Fruit fly (Drosophila melanogaster) whole organism, embryonic: ENCODE measurements around the gene cpb.

ENCODE experiments used
- Blimp-1 ChIP-seq: fragments of 200-800 bp; sonication (Bioruptor generic); optimal IDR thresholded peaks from 3 replicates; lab custom pipeline; 2018; ENCODE audit warnings: missing biosample characterization, missing genetic modification characterization, mild to moderate bottlenecking, moderate library complexity, missing genetic modification reagents
- CG10462 ChIP-seq: fragments of 200-800 bp; sonication (Bioruptor generic); optimal IDR thresholded peaks from 2 replicates; lab custom pipeline; 2016; ENCODE audit warnings: missing biosample characterization, missing genetic modification characterization
- CG11247 ChIP-seq: fragments of 200-800 bp; sonication (Bioruptor generic); IDR thresholded peaks from 2 replicates; pipeline ENCODE4 v1.3.6; 2022; ENCODE audit warnings: missing biosample characterization, missing genetic modification characterization
- CG12071 ChIP-seq: fragments of 200-800 bp; sonication (Bioruptor generic); optimal IDR thresholded peaks from 3 replicates; lab custom pipeline; 2018; ENCODE audit warnings: missing biosample characterization, mild to moderate bottlenecking, missing genetic modification characterization
- CG12299 ChIP-seq: fragments of 200-800 bp; sonication (Bioruptor generic); optimal IDR thresholded peaks from 2 replicates; lab custom pipeline; 2018; ENCODE audit warnings: missing biosample characterization, mild to moderate bottlenecking, missing genetic modification characterization
- CG12769 ChIP-seq: fragments of 200-800 bp; sonication (Bioruptor generic); optimal IDR thresholded peaks from 2 replicates; lab custom pipeline; 2019; ENCODE audit warnings: missing biosample characterization, mild to moderate bottlenecking, missing genetic modification characterization, moderate library complexity
- CG13123 ChIP-seq: fragments of 200-800 bp; sonication (Bioruptor generic); optimal IDR thresholded peaks from 2 replicates; lab custom pipeline; 2016; ENCODE audit warnings: missing biosample characterization, missing genetic modification characterization
- CG14441 ChIP-seq: fragments of 200-800 bp; sonication (Bioruptor generic); IDR thresholded peaks from 2 replicates; pipeline ENCODE4 v1.3.6; 2022; ENCODE audit warnings: missing biosample characterization, missing genetic modification characterization
- CG14710 ChIP-seq: fragments of 200-800 bp; sonication (Bioruptor generic); optimal IDR thresholded peaks from 3 replicates; lab custom pipeline; 2019; ENCODE audit warnings: missing biosample characterization, mild to moderate bottlenecking, missing genetic modification characterization, moderate library complexity
- CG15479 ChIP-seq: fragments of 200-800 bp; sonication (Bioruptor generic); optimal IDR thresholded peaks from 3 replicates; lab custom pipeline; 2019; ENCODE audit warnings: missing biosample characterization, mild to moderate bottlenecking, missing genetic modification characterization, moderate library complexity
- CG17186 ChIP-seq: fragments of 200-800 bp; sonication (Bioruptor generic); optimal IDR thresholded peaks from 3 replicates; lab custom pipeline; 2017; ENCODE audit warnings: missing biosample characterization, missing genetic modification reagents, missing genetic modification characterization
- CG18262 ChIP-seq: fragments of 200-800 bp; optimal IDR thresholded peaks from 3 replicates; lab custom pipeline; 2019; ENCODE audit warnings: missing biosample characterization, mild to moderate bottlenecking, missing genetic modification characterization, moderate library complexity
- CG1832 ChIP-seq: fragments of 200-800 bp; sonication (Bioruptor generic); optimal IDR thresholded peaks from 2 replicates; lab custom pipeline; 2017; ENCODE audit warnings: missing biosample characterization, mild to moderate bottlenecking, missing genetic modification characterization, inconsistent platforms
- CG2199 ChIP-seq: fragments of 200-800 bp; sonication (Bioruptor generic); IDR thresholded peaks from 3 replicates; pipeline ENCODE4 v1.3.6; 2022; ENCODE audit warnings: missing biosample characterization, missing genetic modification characterization
- CG3726 ChIP-seq: fragments of 200-800 bp; sonication (Bioruptor generic); IDR thresholded peaks from 3 replicates; pipeline ENCODE4, ENCODE4 v1.3.6; 2022; ENCODE audit warnings: missing biosample characterization, missing genetic modification characterization
- CG4820 ChIP-seq: fragments of 200-800 bp; sonication (Bioruptor generic); optimal IDR thresholded peaks from 3 replicates; lab custom pipeline; 2016; ENCODE audit warnings: missing biosample characterization, missing genetic modification characterization
- CG6254 ChIP-seq: fragments of 200-800 bp; sonication (Bioruptor generic); optimal IDR thresholded peaks from 3 replicates; lab custom pipeline; 2017; ENCODE audit warnings: mild to moderate bottlenecking, missing biosample characterization, missing genetic modification reagents, missing genetic modification characterization
- CG6689 ChIP-seq: fragments of 200-800 bp; sonication (Bioruptor generic); IDR thresholded peaks from 2 replicates; pipeline ENCODE4 v1.3.6; 2022; ENCODE audit warnings: missing biosample characterization, missing genetic modification characterization
- CG7786 ChIP-seq: fragments of 200-800 bp; sonication (Bioruptor generic); optimal IDR thresholded peaks from 2 replicates; lab custom pipeline; 2016; ENCODE audit warnings: missing biosample characterization, missing genetic modification characterization
- CG8290 ChIP-seq, 3 experiments: fragments of 200-800 bp; sonication (Bioruptor generic); optimal IDR thresholded peaks; 2 replicates each; lab custom pipeline; 2016 to 2019; ENCODE audit warnings: missing biosample characterization in 3 of 3, missing genetic modification characterization in 3 of 3, mild to moderate bottlenecking in 2 of 3, moderate library complexity in 1 of 3
- CG8924 ChIP-seq: fragments of 200-800 bp; optimal IDR thresholded peaks from 3 replicates; lab custom pipeline; 2019; ENCODE audit warnings: missing biosample characterization, mild to moderate bottlenecking, missing genetic modification characterization, moderate library complexity
- CG9817 ChIP-seq: fragments of 200-800 bp; sonication (Bioruptor generic); optimal IDR thresholded peaks from 2 replicates; lab custom pipeline; 2018; ENCODE audit warnings: missing biosample characterization, mild to moderate bottlenecking, missing genetic modification characterization, moderate library complexity
- ERR ChIP-seq: fragments of 200-800 bp; sonication (Bioruptor generic); optimal IDR thresholded peaks from 2 replicates; lab custom pipeline; 2016; ENCODE audit warnings: missing biosample characterization, missing genetic modification characterization
- Ets65A ChIP-seq: fragments of 200-800 bp; sonication (Bioruptor generic); peaks from one replicate; lab custom pipeline; 2016; ENCODE audit warnings: missing biosample characterization, missing genetic modification characterization
- Hr51 ChIP-seq, 2 experiments: fragments of 200-800 bp; sonication (Bioruptor generic); optimal IDR thresholded peaks; 2 replicates in 1 of 2; 3 replicates in 1 of 2; lab custom pipeline; 2016 to 2018; ENCODE audit warnings: missing biosample characterization in 2 of 2, missing genetic modification characterization in 2 of 2, mild to moderate bottlenecking in 1 of 2, moderate library complexity in 1 of 2
- Lim3 ChIP-seq: fragments of 200-800 bp; sonication (Bioruptor generic); IDR thresholded peaks from 2 replicates; pipeline ENCODE4 v1.3.6; 2022; ENCODE audit warnings: missing biosample characterization, missing genetic modification characterization
- NC2β ChIP-seq: fragments of 200-800 bp; sonication (Bioruptor generic); optimal IDR thresholded peaks from 2 replicates; lab custom pipeline; 2016; ENCODE audit warnings: missing biosample characterization, missing genetic modification characterization
- Nf-YA ChIP-seq: fragments of 200-800 bp; sonication (Bioruptor generic); IDR thresholded peaks from 2 replicates; pipeline ENCODE4 v1.3.6; 2022; ENCODE audit warnings: missing biosample characterization, missing genetic modification characterization
- Oli ChIP-seq: fragments of 200-800 bp; sonication (Bioruptor generic); optimal IDR thresholded peaks from 2 replicates; lab custom pipeline; 2018; ENCODE audit warnings: missing biosample characterization, mild to moderate bottlenecking, missing genetic modification characterization, moderate library complexity
- Side ChIP-seq: fragments of 200-800 bp; sonication (Bioruptor generic); optimal IDR thresholded peaks from 2 replicates; lab custom pipeline; 2016; ENCODE audit warnings: missing biosample characterization, missing genetic modification characterization
- Sry-δ ChIP-seq: fragments of 200-800 bp; sonication (Bioruptor generic); optimal IDR thresholded peaks from 2 replicates; lab custom pipeline; 2016; ENCODE audit warnings: missing biosample characterization, missing genetic modification characterization
- Stat92E ChIP-seq, 3 experiments: fragments of >200 bp in 2 of 3; fragments of 200-800 bp in 1 of 3; sonication (Bioruptor generic) in 1 of 3; optimal IDR thresholded peaks; 2 replicates each; lab custom pipeline; 2017 to 2019; ENCODE audit warnings: missing biosample characterization in 3 of 3, missing genetic modification characterization in 3 of 3, mild to moderate bottlenecking in 1 of 3, moderate library complexity in 1 of 3
- Xbp1 ChIP-seq: fragments of 200-800 bp; sonication (Bioruptor generic); optimal IDR thresholded peaks from 3 replicates; lab custom pipeline; 2016; ENCODE audit warnings: missing biosample characterization, mild to moderate bottlenecking, missing genetic modification characterization
- amos ChIP-seq: fragments of 200-800 bp; sonication (Bioruptor generic); IDR thresholded peaks from 2 replicates; pipeline ENCODE4 v1.3.6; 2022; ENCODE audit warnings: missing biosample characterization, missing genetic modification characterization; ENCODE audit not compliant: partially characterized antibody
- ase ChIP-seq: fragments of 200-800 bp; sonication (Bioruptor generic); IDR thresholded peaks from 3 replicates; pipeline ENCODE4 v1.3.6; 2022; ENCODE audit warnings: missing biosample characterization, missing genetic modification characterization
- croc ChIP-seq: fragments of 200-800 bp; sonication (Bioruptor generic); conservative IDR thresholded peaks from 3 replicates; pipeline ENCODE4 v1.3.6; 2022; ENCODE audit warnings: missing biosample characterization, missing genetic modification characterization
- dimm ChIP-seq: fragments of 200-800 bp; sonication (Bioruptor generic); IDR thresholded peaks from 2 replicates; pipeline ENCODE4 v1.3.6; 2022; ENCODE audit warnings: missing biosample characterization, missing genetic modification characterization
- esg ChIP-seq: fragments of 200-800 bp; sonication (Bioruptor generic); conservative IDR thresholded peaks from 2 replicates; pipeline ENCODE4 v1.3.6; 2022; ENCODE audit warnings: missing biosample characterization, missing genetic modification characterization
- inv ChIP-seq: fragments of 200-800 bp; sonication (Bioruptor generic); IDR thresholded peaks from 2 replicates; pipeline ENCODE4 v1.3.6; 2022; ENCODE audit warnings: missing biosample characterization, missing genetic modification characterization; ENCODE audit not compliant: partially characterized antibody
- knrl ChIP-seq: fragments of 200-800 bp; sonication (Bioruptor generic); IDR thresholded peaks from 3 replicates; pipeline ENCODE4 v1.3.6; 2022; ENCODE audit warnings: missing biosample characterization, missing genetic modification characterization; ENCODE audit not compliant: partially characterized antibody
- lab ChIP-seq: fragments of 200-800 bp; sonication (Bioruptor generic); optimal IDR thresholded peaks from 3 replicates; lab custom pipeline; 2017; ENCODE audit warnings: missing biosample characterization, missing genetic modification characterization, mild to moderate bottlenecking, moderate library complexity, missing genetic modification reagents
- onecut ChIP-seq: fragments of 200-800 bp; sonication (Bioruptor generic); IDR thresholded peaks from 2 replicates; pipeline ENCODE4 v1.3.6; 2022; ENCODE audit warnings: missing biosample characterization, missing genetic modification characterization
- slp2 ChIP-seq: fragments of 200-800 bp; sonication (Bioruptor generic); optimal IDR thresholded peaks from 2 replicates; lab custom pipeline; 2016; ENCODE audit warnings: missing biosample characterization, missing genetic modification characterization
- so ChIP-seq: fragments of 200-800 bp; sonication (Bioruptor generic); IDR thresholded peaks from 3 replicates; pipeline ENCODE4 v1.3.6; 2022; ENCODE audit warnings: missing biosample characterization, missing genetic modification characterization
- toy ChIP-seq: fragments of 200-800 bp; sonication (Bioruptor generic); IDR thresholded peaks from 2 replicates; pipeline ENCODE4 v1.3.6; 2022; ENCODE audit warnings: missing biosample characterization, missing genetic modification characterization
- twi ChIP-seq: fragments of 200-800 bp; optimal IDR thresholded peaks from 2 replicates; lab custom pipeline; 2019; ENCODE audit warnings: missing biosample characterization, mild to moderate bottlenecking, missing genetic modification characterization, moderate library complexity
- wor ChIP-seq: fragments of 200-800 bp; sonication (Bioruptor generic); IDR thresholded peaks from 2 replicates; pipeline ENCODE4 v1.3.6; 2022; ENCODE audit warnings: missing biosample characterization, missing genetic modification characterization
- zfh2 ChIP-seq: fragments of 200-800 bp; sonication (Bioruptor generic); optimal IDR thresholded peaks from 2 replicates; lab custom pipeline; 2016; ENCODE audit warnings: missing biosample characterization, missing genetic modification characterization

The cpb gene

DNA sequence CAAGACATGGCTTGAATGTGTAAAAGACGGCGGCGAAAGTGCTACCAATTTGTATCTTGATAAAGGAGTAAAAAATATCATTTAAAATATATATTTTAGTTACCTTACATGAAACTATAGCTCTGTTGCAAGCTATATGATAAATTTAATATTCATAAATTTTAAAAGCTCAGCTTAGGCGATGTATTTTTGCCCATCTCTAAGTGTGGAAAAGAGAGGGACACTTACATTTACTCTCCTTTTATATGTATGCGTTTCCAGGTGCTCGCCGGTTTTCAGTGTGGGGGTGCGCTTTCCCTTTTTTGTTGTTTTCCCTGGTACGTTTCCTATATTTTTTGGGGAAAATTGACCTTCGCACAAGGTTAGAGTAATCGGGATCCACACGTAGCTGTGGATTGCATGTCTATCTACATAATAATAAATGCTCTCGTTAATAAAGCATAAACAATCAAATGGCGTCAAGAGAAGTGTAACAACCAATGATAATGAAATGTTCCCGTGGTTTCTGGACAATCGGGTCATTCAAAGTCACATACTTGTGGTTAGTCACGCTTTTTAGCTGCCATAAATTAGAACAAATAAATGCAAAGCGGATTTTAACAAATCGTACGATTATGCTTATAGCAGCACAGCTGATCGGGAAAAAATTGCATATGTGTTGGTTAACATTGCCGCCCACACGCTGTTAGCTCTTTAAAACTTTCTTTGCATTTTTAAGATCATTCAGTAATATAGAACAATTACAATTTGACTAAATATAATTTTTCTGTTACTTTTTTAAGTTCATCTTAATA lies 23.3 kb downstream of the cpb start (continued):
- TF ChIP-seq CG8290 (GFP tag; optimal IDR thresholded peaks at IDR 0.05; lab: Kevin White, UChicago) = peak; percentile 57
- TF ChIP-seq CG8290 (tag; optimal IDR thresholded peaks at IDR 0.05; lab: Kevin White, UChicago) = peak; percentile 77 to 95
- TF ChIP-seq CG14710 (tag; lab: Kevin White, UChicago) = peak; percentile 93
- TF ChIP-seq CG1832 (GFP tag; lab: Kevin White, UChicago) = peak; percentile 7
- TF ChIP-seq onecut (GFP tag; lab: Robert Waterston, UW) = peak; percentile 92
- peak in 1 of 3 experiments; percentile 97 for TF ChIP-seq Stat92E (GFP tag; optimal IDR thresholded peaks at IDR 0.05; lab: Kevin White, UChicago)
- peak; percentile 86 for TF ChIP-seq CG10462 (GFP tag; lab: Kevin White, UChicago)
- TF ChIP-seq CG18262 (tag; lab: Kevin White, UChicago) = peak; percentile 94
- peak; percentile 78 for TF ChIP-seq dimm (GFP tag; lab: Robert Waterston, UW)
- peak; percentile 88; the same call in 2 of the 3 replicates for TF ChIP-seq CG3726 (GFP tag; lab: Robert Waterston, UW)
- TF ChIP-seq CG12769 (tag; lab: Kevin White, UChicago) = peak; percentile 82
- TF ChIP-seq esg (GFP tag; lab: Robert Waterston, UW) = peak; percentile 96
- peak; percentile 96 for TF ChIP-seq CG14441 (GFP tag; lab: Robert Waterston, UW)
- peak; percentile 50 for TF ChIP-seq CG15479
- peak; percentile 94 for TF ChIP-seq Blimp-1 (GFP tag; lab: Kevin White, UChicago)
- peak; percentile 82 for TF ChIP-seq CG7786 (GFP tag; lab: Kevin White, UChicago)
- TF ChIP-seq Oli (tag; lab: Kevin White, UChicago) = peak; percentile 98
- TF ChIP-seq so (GFP tag; lab: Robert Waterston, UW) = peak; percentile 97
- TF ChIP-seq CG6689 = peak; percentile 97
- peak; percentile 92 for TF ChIP-seq Nf-YA
- TF ChIP-seq croc (GFP tag; lab: Robert Waterston, UW) = peak; percentile 96
- TF ChIP-seq CG12071 (GFP tag; lab: Kevin White, UChicago) = peak; percentile 90
- peak; percentile 55 for TF ChIP-seq lab (GFP tag; lab: Kevin White, UChicago)
- TF ChIP-seq Lim3 = peak; percentile 75
- TF ChIP-seq Hr51 (GFP tag; optimal IDR thresholded peaks at IDR 0.05; lab: Kevin White, UChicago) = peak; percentile 90 to 98
- TF ChIP-seq knrl (GFP tag; lab: Robert Waterston, UW) = peak; percentile 93
- TF ChIP-seq amos (GFP tag; lab: Robert Waterston, UW) = peak; percentile 72; the same call in 1 of the 2 replicates
- peak; percentile 98 for TF ChIP-seq Ets65A
- TF ChIP-seq toy = peak; percentile 93
- TF ChIP-seq CG2199 (GFP tag; lab: Robert Waterston, UW) = peak; percentile 69; the same call in 2 of the 3 replicates
- TF ChIP-seq CG13123 (GFP tag; lab: Kevin White, UChicago) = peak; percentile 92
- TF ChIP-seq ase (GFP tag; lab: Robert Waterston, UW) = peak; percentile 92
- TF ChIP-seq CG8924 (tag; lab: Kevin White, UChicago) = peak; percentile 99
- peak; percentile 74 for TF ChIP-seq slp2 (GFP tag; lab: Kevin White, UChicago)
- peak; percentile 85 for TF ChIP-seq inv (GFP tag; lab: Robert Waterston, UW)
- peak; percentile 98 for TF ChIP-seq twi (tag; lab: Kevin White, UChicago)
- peak; percentile 71 for TF ChIP-seq CG17186
- TF ChIP-seq Xbp1 = peak; percentile 97
- TF ChIP-seq zfh2 (GFP tag; lab: Kevin White, UChicago) = peak; percentile 93
- peak; percentile 98 for TF ChIP-seq ERR (GFP tag; lab: Kevin White, UChicago)
- peak; percentile 97 for TF ChIP-seq CG11247 (GFP tag; lab: Robert Waterston, UW)
- TF ChIP-seq CG12299 (tag; lab: Kevin White, UChicago) = peak; percentile 99
- TF ChIP-seq CG4820 (GFP tag; lab: Kevin White, UChicago) = peak; percentile 94
- peak; percentile 80 for TF ChIP-seq Side
- peak; percentile 79 for TF ChIP-seq Sry-δ (GFP tag; lab: Kevin White, UChicago)
- TF ChIP-seq CG9817 = peak; percentile 99
- peak; percentile 95 for TF ChIP-seq wor (GFP tag; lab: Robert Waterston, UW)
- peak; percentile 49 for TF ChIP-seq NC2β
- TF ChIP-seq CG6254 (GFP tag; lab: Kevin White, UChicago) = peak; percentile 87
